Fruit fly (Drosophila melanogaster) whole organism, pupa: ENCODE results near the gene KP78a.

ENCODE experiments used
- CG34367 ChIP-seq: fragments of 200-800 bp; sonication (Bioruptor generic); optimal IDR thresholded peaks from 2 replicates; lab custom pipeline; 2018; ENCODE audit warnings: missing biosample characterization, mild to moderate bottlenecking, missing genetic modification characterization
- CG8301 ChIP-seq: fragments of 200-800 bp; sonication (Bioruptor generic); optimal IDR thresholded peaks from 2 replicates; lab custom pipeline; 2018; ENCODE audit warnings: missing biosample characterization, mild to moderate bottlenecking, missing genetic modification characterization
- EcR ChIP-seq: fragments of 200-800 bp; sonication (Bioruptor generic); optimal IDR thresholded peaks from 3 replicates; lab custom pipeline; 2019; ENCODE audit warnings: missing biosample characterization, missing genetic modification characterization, mild to moderate bottlenecking, moderate library complexity, missing genetic modification reagents
- Ets98B ChIP-seq: fragments of 200-800 bp; sonication (Bioruptor generic); IDR thresholded peaks from 2 replicates; pipeline ENCODE4 v1.3.6; 2022; ENCODE audit warnings: missing biosample characterization, missing genetic modification characterization

- TF ChIP-seq CG34367 (tag; lab: Kevin White, UChicago): no peak
- TF ChIP-seq CG8301 (tag; lab: Kevin White, UChicago): no peak
- no peak for TF ChIP-seq EcR (GFP tag; lab: Kevin White, UChicago)
- no peak for TF ChIP-seq Ets98B (GFP tag; lab: Robert Waterston, UW)
Observed at dm6 chr3R:11395541-11395940, 42.6 kb upstream of the KP78a start.
